Worm (Caenorhabditis elegans): Measurements from ENCODE around the gene str-41.

- TF ChIP-seq tlp-1 (tag; optimal IDR thresholded peaks at IDR 0.05) (no peak), unc-62 (GFP tag; optimal IDR thresholded peaks at IDR 0.05) (no peak), jun-1 (tag; optimal IDR thresholded peaks at IDR 0.05) (no peak), ztf-11 (tag; optimal IDR thresholded peaks at IDR 0.05) (no peak), fos-1 (tag; optimal IDR thresholded peaks at IDR 0.05) (no peak), swsn-7 (tag; optimal IDR thresholded peaks at IDR 0.05) (no peak), nhr-77 (tag; optimal IDR thresholded peaks at IDR 0.05) (no peak), mep-1 (tag; optimal IDR thresholded peaks at IDR 0.05) (no peak)
Observed at ce11 chrV:7409599-7409998, 2.2 kb upstream of the str-41 start, which contains the start of gene R13D7.2.
